Fruit fly (Drosophila melanogaster) whole organism, embryonic: ENCODE data around the gene CG10376.

ENCODE experiments used
- Atf6 ChIP-seq: fragments of 200-800 bp; sonication (Bioruptor generic); IDR thresholded peaks from 2 replicates; pipeline ENCODE4 v1.3.6; 2022; ENCODE audit warnings: missing biosample characterization, missing genetic modification characterization
- Bteb2 ChIP-seq: fragments of 200-800 bp; sonication (Bioruptor generic); optimal IDR thresholded peaks from 2 replicates; lab custom pipeline; 2016; ENCODE audit warnings: missing biosample characterization, missing genetic modification characterization
- CG10209 ChIP-seq: fragments of 200-800 bp; sonication (Bioruptor generic); optimal IDR thresholded peaks from 3 replicates; lab custom pipeline; 2017; ENCODE audit warnings: missing biosample characterization, mild to moderate bottlenecking, missing genetic modification characterization, missing genetic modification reagents
- CG11085 ChIP-seq: fragments of 200-800 bp; sonication (Bioruptor generic); IDR thresholded peaks from 2 replicates; pipeline ENCODE4 v1.3.6; 2022; ENCODE audit warnings: missing biosample characterization, missing genetic modification characterization
- CG12104 ChIP-seq: fragments of 200-800 bp; sonication (Bioruptor generic); optimal IDR thresholded peaks from 3 replicates; lab custom pipeline; 2016; ENCODE audit warnings: missing biosample characterization, missing genetic modification characterization
- CG12942 ChIP-seq: fragments of 200-800 bp; sonication (Bioruptor generic); optimal IDR thresholded peaks from 3 replicates; lab custom pipeline; 2016; ENCODE audit warnings: missing biosample characterization, missing genetic modification characterization
- CG14441 ChIP-seq: fragments of 200-800 bp; sonication (Bioruptor generic); IDR thresholded peaks from 2 replicates; pipeline ENCODE4 v1.3.6; 2022; ENCODE audit warnings: missing biosample characterization, missing genetic modification characterization
- CG14860 ChIP-seq: fragments of 200-800 bp; sonication (Bioruptor generic); IDR thresholded peaks from 3 replicates; pipeline ENCODE4 v1.3.6; 2022; ENCODE audit warnings: missing biosample characterization, missing genetic modification characterization; ENCODE audit not compliant: partially characterized antibody
- CG14965 ChIP-seq: fragments of 200-800 bp; sonication (Bioruptor generic); optimal IDR thresholded peaks from 2 replicates; lab custom pipeline; 2016; ENCODE audit warnings: missing biosample characterization, missing genetic modification characterization, borderline replicate concordance
- CG1602 ChIP-seq: fragments of 200-800 bp; sonication (Bioruptor generic); optimal IDR thresholded peaks from 3 replicates; lab custom pipeline; 2016; ENCODE audit warnings: missing biosample characterization, missing genetic modification characterization
- CG1603 ChIP-seq: fragments of 200-800 bp; sonication (Bioruptor generic); optimal IDR thresholded peaks from 2 replicates; lab custom pipeline; 2019; ENCODE audit warnings: missing biosample characterization, mild to moderate bottlenecking, missing genetic modification characterization, moderate library complexity
- CG16815 ChIP-seq: fragments of 200-800 bp; sonication (Bioruptor generic); optimal IDR thresholded peaks from 3 replicates; lab custom pipeline; 2017; ENCODE audit warnings: missing biosample characterization, mild to moderate bottlenecking, missing genetic modification characterization
- CG17328 ChIP-seq: fragments of 200-800 bp; sonication (Bioruptor generic); IDR thresholded peaks from 2 replicates; pipeline ENCODE4 v1.3.6; 2022; ENCODE audit warnings: missing biosample characterization, missing genetic modification characterization
- CG17802 ChIP-seq: fragments of 200-800 bp; sonication (Bioruptor generic); optimal IDR thresholded peaks from 2 replicates; lab custom pipeline; 2018; ENCODE audit warnings: missing biosample characterization, mild to moderate bottlenecking, missing genetic modification characterization, moderate library complexity
- CG1792 ChIP-seq: fragments of 200-800 bp; sonication (Bioruptor generic); optimal IDR thresholded peaks from 2 replicates; lab custom pipeline; 2016; ENCODE audit warnings: missing biosample characterization, missing genetic modification characterization
- CG18262 ChIP-seq: fragments of 200-800 bp; optimal IDR thresholded peaks from 3 replicates; lab custom pipeline; 2019; ENCODE audit warnings: missing biosample characterization, mild to moderate bottlenecking, missing genetic modification characterization, moderate library complexity
- CG2678 ChIP-seq: fragments of 200-800 bp; sonication (Bioruptor generic); optimal IDR thresholded peaks from 3 replicates; lab custom pipeline; 2019; ENCODE audit warnings: missing biosample characterization, mild to moderate bottlenecking, missing genetic modification characterization, moderate library complexity
- CG2712 ChIP-seq: fragments of 200-800 bp; optimal IDR thresholded peaks from 3 replicates; lab custom pipeline; 2019; ENCODE audit warnings: missing biosample characterization, mild to moderate bottlenecking, missing genetic modification characterization, moderate library complexity
- CG30403 ChIP-seq: fragments of 200-800 bp; sonication (Bioruptor generic); optimal IDR thresholded peaks from 3 replicates; lab custom pipeline; 2016; ENCODE audit warnings: missing biosample characterization, missing genetic modification characterization
- CG4820 ChIP-seq: fragments of 200-800 bp; sonication (Bioruptor generic); optimal IDR thresholded peaks from 3 replicates; lab custom pipeline; 2016; ENCODE audit warnings: missing biosample characterization, missing genetic modification characterization
- CG6175 ChIP-seq: fragments of 200-800 bp; sonication (Bioruptor generic); IDR thresholded peaks from 3 replicates; pipeline ENCODE4 v1.3.6; 2022; ENCODE audit warnings: missing biosample characterization, missing genetic modification characterization
- CG6272 ChIP-seq: fragments of 200-800 bp; sonication (Bioruptor generic); IDR thresholded peaks from 2 replicates; pipeline ENCODE4 v1.3.6; 2022; ENCODE audit warnings: missing biosample characterization, missing genetic modification characterization
- CG7839 ChIP-seq: fragments of 200-800 bp; sonication (Bioruptor generic); optimal IDR thresholded peaks from 3 replicates; lab custom pipeline; 2018; ENCODE audit warnings: missing biosample characterization, mild to moderate bottlenecking, missing genetic modification characterization, moderate library complexity
- CG8944 ChIP-seq: fragments of 200-800 bp; sonication (Bioruptor generic); optimal IDR thresholded peaks from 3 replicates; lab custom pipeline; 2016; ENCODE audit warnings: missing biosample characterization, missing genetic modification characterization
- CG9609 ChIP-seq: fragments of 200-800 bp; sonication (Bioruptor generic); optimal IDR thresholded peaks from 3 replicates; lab custom pipeline; 2016; ENCODE audit warnings: missing biosample characterization, missing genetic modification characterization
- CG9932 ChIP-seq: fragments of 200-800 bp; sonication (Bioruptor generic); IDR thresholded peaks from 2 replicates; pipeline ENCODE4 v1.3.6; 2022; ENCODE audit warnings: missing biosample characterization, missing genetic modification characterization
- CrebB ChIP-seq: fragments of 200-800 bp; sonication (Bioruptor generic); optimal IDR thresholded peaks from 3 replicates; lab custom pipeline; 2018; ENCODE audit warnings: missing biosample characterization, mild to moderate bottlenecking, missing genetic modification characterization
- D ChIP-seq, 2 experiments: fragments of 200-800 bp in 1 of 2; fragments of >200 bp in 1 of 2; sonication (Bioruptor generic) in 1 of 2; optimal IDR thresholded peaks; 2 replicates in 1 of 2; 3 replicates in 1 of 2; lab custom pipeline; 2017; ENCODE audit warnings: mild to moderate bottlenecking in 1 of 2, missing biosample characterization in 1 of 2, missing genetic modification characterization in 1 of 2, missing genetic modification reagents in 1 of 2
- E2f1 ChIP-seq: fragments of 200-800 bp; sonication (Bioruptor generic); IDR thresholded peaks from 2 replicates; pipeline ENCODE4 v1.3.6; 2022; ENCODE audit warnings: missing biosample characterization, missing genetic modification characterization
- H2.0 ChIP-seq: fragments of 200-800 bp; sonication (Bioruptor generic); IDR thresholded peaks from 2 replicates; pipeline ENCODE4 v1.3.6; 2022; ENCODE audit warnings: missing biosample characterization, missing genetic modification characterization
- Hmx ChIP-seq: fragments of 200-800 bp; sonication (Bioruptor generic); optimal IDR thresholded peaks from 2 replicates; lab custom pipeline; 2016; ENCODE audit warnings: missing biosample characterization, missing genetic modification characterization
- Hr3 ChIP-seq: fragments of 200-800 bp; sonication (Bioruptor generic); optimal IDR thresholded peaks from 3 replicates; lab custom pipeline; 2016; ENCODE audit warnings: missing biosample characterization, missing genetic modification characterization
- Lpt ChIP-seq: fragments of >200 bp; optimal IDR thresholded peaks from 2 replicates; lab custom pipeline; 2018; ENCODE audit warnings: missing biosample characterization, missing genetic modification characterization
- Meics ChIP-seq: fragments of 200-800 bp; sonication (Bioruptor generic); optimal IDR thresholded peaks from 2 replicates; lab custom pipeline; 2017; ENCODE audit warnings: missing biosample characterization, mild to moderate bottlenecking, missing genetic modification characterization
- Oli ChIP-seq: fragments of 200-800 bp; sonication (Bioruptor generic); optimal IDR thresholded peaks from 2 replicates; lab custom pipeline; 2018; ENCODE audit warnings: missing biosample characterization, mild to moderate bottlenecking, missing genetic modification characterization, moderate library complexity
- Scr ChIP-seq: fragments of 200-800 bp; sonication (Bioruptor generic); IDR thresholded peaks from 2 replicates; pipeline ENCODE4 v1.3.6; 2022; ENCODE audit warnings: missing biosample characterization, missing genetic modification characterization; ENCODE audit not compliant: partially characterized antibody
- Xrp1 ChIP-seq: fragments of 200-800 bp; sonication (Bioruptor generic); IDR thresholded peaks from 2 replicates; pipeline ENCODE4 v1.3.6; 2022; ENCODE audit warnings: missing biosample characterization, missing genetic modification characterization
- ato ChIP-seq: fragments of 200-800 bp; sonication (Bioruptor generic); IDR thresholded peaks from 2 replicates; pipeline ENCODE4 v1.3.6; 2022; ENCODE audit warnings: missing biosample characterization, missing genetic modification characterization; ENCODE audit not compliant: partially characterized antibody
- cas ChIP-seq: fragments of 200-800 bp; sonication (Bioruptor generic); IDR thresholded peaks from 2 replicates; pipeline ENCODE4 v1.3.6; 2022; ENCODE audit warnings: missing biosample characterization, missing genetic modification characterization
- chm ChIP-seq: fragments of 200-800 bp; sonication (Bioruptor generic); IDR thresholded peaks from 2 replicates; pipeline ENCODE4 v1.3.6; 2022; ENCODE audit warnings: missing biosample characterization, missing genetic modification characterization
- eyg ChIP-seq: fragments of 200-800 bp; sonication (Bioruptor generic); optimal IDR thresholded peaks from 3 replicates; lab custom pipeline; 2016; ENCODE audit warnings: missing biosample characterization, missing genetic modification characterization
- fd102C ChIP-seq: fragments of 200-800 bp; sonication (Bioruptor generic); optimal IDR thresholded peaks from 2 replicates; lab custom pipeline; 2018; ENCODE audit warnings: missing biosample characterization, mild to moderate bottlenecking, missing genetic modification characterization, moderate library complexity
- hkb ChIP-seq, 2 experiments: fragments of 200-800 bp in 1 of 2; fragments of >200 bp in 1 of 2; sonication (Bioruptor generic) in 1 of 2; IDR thresholded peaks in 1 of 2; optimal IDR thresholded peaks in 1 of 2; 2 replicates each; pipeline versions ENCODE4 v1.3.6 to Lab custom; 2017 to 2022; ENCODE audit warnings: missing biosample characterization in 1 of 2, missing genetic modification characterization in 1 of 2
- ind ChIP-seq: fragments of 200-800 bp; sonication (Bioruptor generic); optimal IDR thresholded peaks from 3 replicates; lab custom pipeline; 2016; ENCODE audit warnings: missing biosample characterization, missing genetic modification characterization
- jigr1 ChIP-seq: fragments of 200-800 bp; sonication (Bioruptor generic); IDR thresholded peaks from 3 replicates; pipeline ENCODE4 v1.3.6; 2022; ENCODE audit warnings: missing biosample characterization, missing genetic modification characterization
- kah ChIP-seq: fragments of 200-800 bp; sonication (Bioruptor generic); optimal IDR thresholded peaks from 2 replicates; lab custom pipeline; 2018; ENCODE audit warnings: missing biosample characterization, mild to moderate bottlenecking, missing genetic modification characterization
- peb ChIP-seq: fragments of 200-800 bp; sonication (Bioruptor generic); IDR thresholded peaks from 2 replicates; pipeline ENCODE4 v1.3.6; 2022; ENCODE audit warnings: missing biosample characterization, missing genetic modification characterization
- sc ChIP-seq, 3 experiments: fragments of >200 bp in 2 of 3; fragments of 200-800 bp in 1 of 3; sonication (Bioruptor generic) in 1 of 3; optimal IDR thresholded peaks; 2 replicates in 2 of 3; 3 replicates in 1 of 3; lab custom pipeline; 2017; ENCODE audit warnings: mild to moderate bottlenecking in 1 of 3, missing biosample characterization in 1 of 3, missing genetic modification characterization in 1 of 3, missing genetic modification reagents in 1 of 3
- sima ChIP-seq: fragments of 200-800 bp; sonication (Bioruptor generic); optimal IDR thresholded peaks from 2 replicates; lab custom pipeline; 2016; ENCODE audit warnings: missing biosample characterization, missing genetic modification characterization
- wor ChIP-seq: fragments of 200-800 bp; sonication (Bioruptor generic); IDR thresholded peaks from 2 replicates; pipeline ENCODE4 v1.3.6; 2022; ENCODE audit warnings: missing biosample characterization, missing genetic modification characterization

Gene CG10376

DNA sequence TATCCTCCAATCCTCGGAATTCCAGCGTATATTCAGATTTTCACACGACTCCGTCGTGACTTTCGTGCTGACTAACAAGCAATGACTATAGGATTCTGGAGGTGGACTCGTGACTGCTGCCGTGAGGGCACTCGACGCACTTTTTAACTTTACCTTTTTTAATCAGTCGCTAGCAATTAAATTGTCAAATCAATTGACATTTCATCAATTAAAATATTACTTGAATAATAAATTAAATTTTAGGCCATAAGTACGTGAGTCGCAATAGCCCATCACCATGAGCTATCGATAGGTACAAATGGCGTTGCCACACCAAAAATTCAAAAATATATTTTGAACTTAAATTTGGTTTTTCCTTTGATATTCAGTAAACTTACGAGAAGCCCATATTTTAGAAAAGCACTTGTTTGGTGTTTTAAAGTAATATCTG, 2.7 kb upstream of the CG10376 start, which contains the start of gene Jwa (continued):
- TF ChIP-seq CG9932 (GFP tag; lab: Robert Waterston, UW) (peak; percentile 98), CrebB (peak; percentile 90), ato (GFP tag; lab: Robert Waterston, UW) (peak; percentile 85), CG14965 (GFP tag; lab: Kevin White, UChicago) (no peak), sc (optimal IDR thresholded peaks at IDR 0.05; lab: Kevin White, UChicago) (no peak), sc (GFP tag; optimal IDR thresholded peaks at IDR 0.05; lab: Kevin White, UChicago) (peak; percentile 86), Lpt (GFP tag; lab: Kevin White, UChicago) (no peak), CG1603 (tag; lab: Kevin White, UChicago) (peak; percentile 95), CG6272 (GFP tag; lab: Robert Waterston, UW) (peak; percentile 96), eyg (GFP tag; lab: Kevin White, UChicago) (peak; percentile 73), CG11085 (GFP tag; lab: Robert Waterston, UW) (peak; percentile 90), D (optimal IDR thresholded peaks at IDR 0.05; lab: Kevin White, UChicago) (no peak), D (GFP tag; optimal IDR thresholded peaks at IDR 0.05; lab: Kevin White, UChicago) (peak; percentile 80), Hr3 (GFP tag; lab: Kevin White, UChicago) (peak; percentile 98), CG10209 (GFP tag; lab: Kevin White, UChicago) (peak; percentile 95), CG2712 (peak; percentile 88), E2f1 (GFP tag; lab: Robert Waterston, UW) (peak; percentile 82), cas (GFP tag; lab: Robert Waterston, UW) (peak; percentile 92), CG4820 (GFP tag; lab: Kevin White, UChicago) (peak; percentile 74), CG18262 (tag; lab: Kevin White, UChicago) (peak; percentile 81), CG7839 (tag; lab: Kevin White, UChicago) (peak; percentile 89), jigr1 (GFP tag; lab: Robert Waterston, UW) (peak; percentile 88), CG8944 (GFP tag; lab: Kevin White, UChicago) (peak; percentile 94), wor (GFP tag; lab: Robert Waterston, UW) (peak; percentile 80), CG1602 (GFP tag; lab: Kevin White, UChicago) (peak; percentile 94), fd102C (GFP tag; lab: Kevin White, UChicago) (peak; percentile 61), CG14441 (GFP tag; lab: Robert Waterston, UW) (peak; percentile 88), CG2678 (tag; lab: Kevin White, UChicago) (peak; percentile 85), CG12104 (GFP tag; lab: Kevin White, UChicago) (peak; percentile 73), sima (GFP tag; lab: Kevin White, UChicago) (peak; percentile 56), CG6175 (GFP tag; lab: Robert Waterston, UW) (peak; percentile 70; the same call in 2 of the 3 replicates), ind (GFP tag; lab: Kevin White, UChicago) (peak; percentile 90), hkb (optimal IDR thresholded peaks at IDR 0.05; lab: Kevin White, UChicago) (no peak), hkb (GFP tag; IDR thresholded peaks at IDR 0.05; lab: Robert Waterston, UW) (peak; percentile 77), chm (GFP tag; lab: Robert Waterston, UW) (peak; percentile 91), CG1792 (GFP tag; lab: Kevin White, UChicago) (peak; percentile 57), Meics (GFP tag; lab: Kevin White, UChicago) (peak; percentile 80), Oli (tag; lab: Kevin White, UChicago) (peak; percentile 91), CG30403 (GFP tag; lab: Kevin White, UChicago) (peak; percentile 97), CG14860 (peak; percentile 100), CG16815 (GFP tag; lab: Kevin White, UChicago) (peak; percentile 97), kah (GFP tag; lab: Kevin White, UChicago) (no peak), CG17328 (GFP tag; lab: Robert Waterston, UW) (peak; percentile 89), Scr (GFP tag; lab: Robert Waterston, UW) (peak; percentile 99), Bteb2 (GFP tag; lab: Kevin White, UChicago) (peak; percentile 94), Xrp1 (GFP tag; lab: Robert Waterston, UW) (peak; percentile 93), Atf6 (GFP tag; lab: Robert Waterston, UW) (peak; percentile 82), CG12942 (GFP tag; lab: Kevin White, UChicago) (peak; percentile 98), H2.0 (GFP tag; lab: Robert Waterston, UW) (peak; percentile 92), Hmx (GFP tag; lab: Kevin White, UChicago) (peak; percentile 81), CG17802 (tag; lab: Kevin White, UChicago) (peak; percentile 47), peb (peak; percentile 89), CG9609 (GFP tag; lab: Kevin White, UChicago) (peak; percentile 95)
